3 worm cellular contexts compared by ENCODE assay signal in genomic region chrIV:3725845-3726244, ce11.
TF ChIP-seq lines count a peak whose summit lies in the region.

smgl-2 (plus strand) TSS chrIV:3726164.

TF ChIP-seq in whole organism, L1 larva, 84 proteins besides CTCF, POLR2A, EP300 and RAD21 (continued from another document and continues in another):
- peak; percentile 62 for TF ChIP-seq aly-2 (tag; optimal IDR thresholded peaks at IDR 0.05; lab: Kevin White, UChicago)
- TF ChIP-seq fkh-10 (GFP tag; optimal IDR thresholded peaks at IDR 0.05; lab: Kevin White, UChicago), result peak; percentile 9
- TF ChIP-seq mef-2 (tag; optimal IDR thresholded peaks at IDR 0.05; lab: Kevin White, UChicago), result peak; percentile 32
- peak in 2 of 6 experiments; percentile 46 to 53 for TF ChIP-seq elt-3 (tag; optimal IDR thresholded peaks at IDR 0.05; lab: Kevin White, UChicago)
- peak; percentile 77 for TF ChIP-seq unc-86 (tag; optimal IDR thresholded peaks at IDR 0.05; lab: Kevin White, UChicago)
- TF ChIP-seq lin-39 (tag; optimal IDR thresholded peaks at IDR 0.05; lab: Kevin White, UChicago), result peak; percentile 71
- peak; percentile 86 for TF ChIP-seq nhr-71 (tag; optimal IDR thresholded peaks at IDR 0.05; lab: Kevin White, UChicago)
- TF ChIP-seq hpl-2 (GFP tag; optimal IDR thresholded peaks at IDR 0.05; lab: Kevin White, UChicago), result peak; percentile 13
- peak; percentile 1 for TF ChIP-seq elt-2 (tag; optimal IDR thresholded peaks at IDR 0.05; lab: Kevin White, UChicago)
- peak; percentile 69 for TF ChIP-seq zip-4 (GFP tag; optimal IDR thresholded peaks at IDR 0.05; lab: Kevin White, UChicago)
- TF ChIP-seq nhr-12 (tag; optimal IDR thresholded peaks at IDR 0.05; lab: Kevin White, UChicago), result no peak
- no peak for TF ChIP-seq nhr-77 (tag; optimal IDR thresholded peaks at IDR 0.05; lab: Kevin White, UChicago)
- peak; percentile 60 for TF ChIP-seq aha-1 (tag; optimal IDR thresholded peaks at IDR 0.05; lab: Kevin White, UChicago)
- TF ChIP-seq ama-1 (optimal IDR thresholded peaks at IDR 0.05; lab: Kevin White, UChicago), result no peak
- TF ChIP-seq nhr-47 (tag; optimal IDR thresholded peaks at IDR 0.05; lab: Kevin White, UChicago), result peak; percentile 88
- peak; percentile 66 for TF ChIP-seq fkh-8 (tag; optimal IDR thresholded peaks at IDR 0.05; lab: Kevin White, UChicago)
- TF ChIP-seq grh-1 (GFP tag; IDR thresholded peaks at IDR 0.05; lab: Robert Waterston, UW), result peak; percentile 64
- peak; percentile 39 for TF ChIP-seq pag-3 (tag; optimal IDR thresholded peaks at IDR 0.05; lab: Kevin White, UChicago; ENCODE audit: borderline replicate concordance, insufficient read depth)
- peak; percentile 44 for TF ChIP-seq sox-4 (tag; optimal IDR thresholded peaks at IDR 0.05; lab: Kevin White, UChicago)
- TF ChIP-seq nhr-85 (tag; lab: Kevin White, UChicago), result peak; percentile 70
- peak; percentile 86 for TF ChIP-seq C16A3.4 (tag; optimal IDR thresholded peaks at IDR 0.05; lab: Kevin White, UChicago)
- TF ChIP-seq ceh-63 (GFP tag; optimal IDR thresholded peaks at IDR 0.05; lab: Kevin White, UChicago), result no peak
- peak in 1 of 2 experiments; percentile 64 for TF ChIP-seq mdl-1 (tag; optimal IDR thresholded peaks at IDR 0.05; lab: Kevin White, UChicago)
- peak; percentile 74 to 88 for TF ChIP-seq lin-35 (GFP tag; optimal IDR thresholded peaks at IDR 0.05; lab: Kevin White, UChicago)
- TF ChIP-seq jun-1 (tag; optimal IDR thresholded peaks at IDR 0.05; lab: Kevin White, UChicago), result peak; percentile 50
- TF ChIP-seq lin-13 (GFP tag; optimal IDR thresholded peaks at IDR 0.05; lab: Kevin White, UChicago), result peak; percentile 75
- peak; percentile 51 to 82 (median 77) for TF ChIP-seq ceh-82 (tag; optimal IDR thresholded peaks at IDR 0.05; lab: Kevin White, UChicago)
- TF ChIP-seq xbp-1 (tag; optimal IDR thresholded peaks at IDR 0.05; lab: Kevin White, UChicago), result peak; percentile 70
- no peak for TF ChIP-seq ztf-4 (tag; optimal IDR thresholded peaks at IDR 0.05; lab: Kevin White, UChicago)
- TF ChIP-seq efl-1 (optimal IDR thresholded peaks at IDR 0.05; lab: Kevin White, UChicago), result peak; percentile 73 to 87
- TF ChIP-seq efl-1 (GFP tag; optimal IDR thresholded peaks at IDR 0.05 in 1 of 2; lab: Kevin White, UChicago), result peak; percentile 88 to 99
- peak; percentile 53 for TF ChIP-seq ceh-8 (GFP tag; optimal IDR thresholded peaks at IDR 0.05; lab: Kevin White, UChicago)
- no peak for TF ChIP-seq ets-5 (GFP tag; IDR thresholded peaks at IDR 0.05; lab: Robert Waterston, UW)
- peak; percentile 82 for TF ChIP-seq dsc-1 (tag; optimal IDR thresholded peaks at IDR 0.05; lab: Kevin White, UChicago)
- peak; percentile 52; the same call in 1 of the 2 replicates for TF ChIP-seq ceh-88 (GFP tag; IDR thresholded peaks at IDR 0.05; lab: Robert Waterston, UW)
- TF ChIP-seq nhr-11 (tag; optimal IDR thresholded peaks at IDR 0.05; lab: Kevin White, UChicago), result no peak
- TF ChIP-seq nhr-84 (tag; optimal IDR thresholded peaks at IDR 0.05; lab: Kevin White, UChicago), result no peak
- TF ChIP-seq nhr-19 (GFP tag; conservative IDR thresholded peaks at IDR 0.05; lab: Robert Waterston, UW), result peak; percentile 71
- peak; percentile 48 for TF ChIP-seq unc-130 (tag; optimal IDR thresholded peaks at IDR 0.05; lab: Kevin White, UChicago)
- peak; percentile 60 for TF ChIP-seq nhr-90 (tag; optimal IDR thresholded peaks at IDR 0.05; lab: Kevin White, UChicago; ENCODE audit: poor library complexity)
- TF ChIP-seq lsy-2 (tag; optimal IDR thresholded peaks at IDR 0.05; lab: Kevin White, UChicago), result peak; percentile 86 to 88
- peak; percentile 50 for TF ChIP-seq pax-3 (tag; optimal IDR thresholded peaks at IDR 0.05; lab: Kevin White, UChicago)
- no peak for TF ChIP-seq rnt-1 (tag; optimal IDR thresholded peaks at IDR 0.05; lab: Kevin White, UChicago)
- TF ChIP-seq unc-98 (GFP tag; IDR thresholded peaks at IDR 0.05; lab: Robert Waterston, UW), result no peak

TF ChIP-seq in whole organism, L3 larva, 47 proteins besides CTCF, POLR2A, EP300 and RAD21 (continued from another document):
- TF ChIP-seq lsy-12 (tag; optimal IDR thresholded peaks at IDR 0.05; lab: Kevin White, UChicago) (no peak), nhr-43 (tag; optimal IDR thresholded peaks at IDR 0.05; lab: Kevin White, UChicago; ENCODE audit: poor library complexity, severe bottlenecking) (no peak), zag-1 (tag; optimal IDR thresholded peaks at IDR 0.05; lab: Kevin White, UChicago) (no peak), elt-1 (tag; optimal IDR thresholded peaks at IDR 0.05; lab: Kevin White, UChicago) (no peak), nhr-67 (tag; optimal IDR thresholded peaks at IDR 0.05; lab: Kevin White, UChicago) (no peak), fos-1 (tag; optimal IDR thresholded peaks at IDR 0.05; lab: Kevin White, UChicago) (no peak), hmg-11 (tag; optimal IDR thresholded peaks at IDR 0.05; lab: Kevin White, UChicago) (peak; percentile 52), egl-27 (tag; optimal IDR thresholded peaks at IDR 0.05; lab: Kevin White, UChicago) (no peak), ceh-28 (tag; optimal IDR thresholded peaks at IDR 0.05; lab: Kevin White, UChicago) (peak; percentile 40), ceh-16 (tag; optimal IDR thresholded peaks at IDR 0.05; lab: Kevin White, UChicago) (no peak), R02D3.7 (tag; optimal IDR thresholded peaks at IDR 0.05; lab: Kevin White, UChicago) (peak; percentile 44), eor-1 (tag; optimal IDR thresholded peaks at IDR 0.05; lab: Kevin White, UChicago) (peak in 1 of 2 experiments; percentile 40), mdl-1 (tag; optimal IDR thresholded peaks at IDR 0.05; lab: Kevin White, UChicago) (no peak), pha-4 (tag; optimal IDR thresholded peaks at IDR 0.05; lab: Kevin White, UChicago) (peak; percentile 79), pqm-1 (tag; optimal IDR thresholded peaks at IDR 0.05; lab: Kevin White, UChicago) (peak; percentile 50), unc-39 (tag; optimal IDR thresholded peaks at IDR 0.05; lab: Kevin White, UChicago) (no peak), nhr-237 (tag; optimal IDR thresholded peaks at IDR 0.05; lab: Kevin White, UChicago) (no peak), ZK546.5 (tag; optimal IDR thresholded peaks at IDR 0.05; lab: Kevin White, UChicago) (no peak), ceh-82 (tag; optimal IDR thresholded peaks at IDR 0.05; lab: Kevin White, UChicago) (peak; percentile 27), fkh-2 (tag; optimal IDR thresholded peaks at IDR 0.05; lab: Kevin White, UChicago) (no peak), snpc-4 (tag; optimal IDR thresholded peaks at IDR 0.05; lab: Kevin White, UChicago) (peak; percentile 57), aly-2 (tag; optimal IDR thresholded peaks at IDR 0.05; lab: Kevin White, UChicago) (no peak), nhr-25 (tag; optimal IDR thresholded peaks at IDR 0.05; lab: Kevin White, UChicago) (peak; percentile 42), nhr-77 (tag; optimal IDR thresholded peaks at IDR 0.05; lab: Kevin White, UChicago) (no peak), mml-1 (tag; optimal IDR thresholded peaks at IDR 0.05; lab: Kevin White, UChicago) (no peak), skn-1 (tag; optimal IDR thresholded peaks at IDR 0.05; lab: Kevin White, UChicago) (no peak), ama-1 (optimal IDR thresholded peaks at IDR 0.05; lab: Kevin White, UChicago) (no peak)

TF ChIP-seq in whole organism, young adult, 124 proteins besides CTCF, POLR2A, EP300 and RAD21 (continued from another document):
- TF ChIP-seq zim-3 (tag; optimal IDR thresholded peaks at IDR 0.05; lab: Kevin White, UChicago) (no peak), madf-6 (GFP tag; IDR thresholded peaks at IDR 0.05; lab: Robert Waterston, UW) (peak; percentile 40; the same call in 1 of the 2 replicates), egl-44 (GFP tag; IDR thresholded peaks at IDR 0.05; lab: Robert Waterston, UW) (no peak), sptf-2 (GFP tag; optimal IDR thresholded peaks at IDR 0.05; lab: Kevin White, UChicago) (no peak), nhr-90 (tag; optimal IDR thresholded peaks at IDR 0.05; lab: Kevin White, UChicago) (no peak), Y53F4B.3 (GFP tag; IDR thresholded peaks at IDR 0.05; lab: Robert Waterston, UW) (no peak), ama-1 (optimal IDR thresholded peaks at IDR 0.05; lab: Kevin White, UChicago) (no peak), ama-1 (GFP tag; optimal IDR thresholded peaks at IDR 0.05; lab: Kevin White, UChicago) (no peak), cebp-2 (GFP tag; IDR thresholded peaks at IDR 0.05; lab: Robert Waterston, UW) (no peak), die-1 (tag; optimal IDR thresholded peaks at IDR 0.05; lab: Kevin White, UChicago) (no peak), snpc-4 (GFP tag; optimal IDR thresholded peaks at IDR 0.05; lab: Kevin White, UChicago) (no peak), snpc-4 (tag; optimal IDR thresholded peaks at IDR 0.05; lab: Kevin White, UChicago) (peak in 2 of 4 experiments; percentile 40 to 48), ztf-3 (GFP tag; optimal IDR thresholded peaks at IDR 0.05; lab: Kevin White, UChicago) (no peak), hlh-26 (GFP tag; conservative IDR thresholded peaks at IDR 0.05; lab: Robert Waterston, UW) (no peak), rpc-1 (optimal IDR thresholded peaks at IDR 0.05; lab: Kevin White, UChicago) (no peak), rpc-1 (tag; optimal IDR thresholded peaks at IDR 0.05; lab: Kevin White, UChicago) (no peak), mcd-1 (GFP tag; IDR thresholded peaks at IDR 0.05; lab: Robert Waterston, UW) (peak; percentile 75), somi-1 (GFP tag; optimal IDR thresholded peaks at IDR 0.05; lab: Kevin White, UChicago) (no peak), lin-35 (GFP tag; optimal IDR thresholded peaks at IDR 0.05; lab: Kevin White, UChicago) (peak in 1 of 3 experiments; percentile 76), pbrm-1 (GFP tag; IDR thresholded peaks at IDR 0.05; lab: Robert Waterston, UW) (peak; percentile 68; the same call in 1 of the 2 replicates), hlh-12 (tag; optimal IDR thresholded peaks at IDR 0.05; lab: Kevin White, UChicago) (no peak), cebp-1 (GFP tag; IDR thresholded peaks at IDR 0.05; lab: Robert Waterston, UW) (no peak), cebp-1 (tag; optimal IDR thresholded peaks at IDR 0.05; lab: Kevin White, UChicago) (peak; percentile 37), lin-54 (GFP tag; optimal IDR thresholded peaks at IDR 0.05; lab: Kevin White, UChicago) (peak; percentile 78), K12H6.12 (tag; optimal IDR thresholded peaks at IDR 0.05; lab: Kevin White, UChicago) (no peak), lsl-1 (GFP tag; optimal IDR thresholded peaks at IDR 0.05; lab: Kevin White, UChicago) (peak; percentile 12), unc-130 (GFP tag; optimal IDR thresholded peaks at IDR 0.05; lab: Kevin White, UChicago) (no peak), dpff-1 (tag; optimal IDR thresholded peaks at IDR 0.05; lab: Kevin White, UChicago) (no peak)
TF ChIP-seq in whole organism, young adult: peak in this region for 23.
